Fruit fly (Drosophila melanogaster) whole organism, adult: ENCODE measurements around the gene CG3062.

Experiments used
- CG33017 ChIP-seq: fragments of 200-800 bp; sonication (Bioruptor generic); optimal IDR thresholded peaks from 2 replicates; lab custom pipeline; 2018; ENCODE audit warnings: missing biosample characterization, mild to moderate bottlenecking, missing genetic modification characterization, moderate library complexity
- CG5204 ChIP-seq: fragments of 200-800 bp; sonication (Bioruptor generic); optimal IDR thresholded peaks from 2 replicates; lab custom pipeline; 2016; ENCODE audit warnings: missing biosample characterization, missing genetic modification characterization
- CG7045 ChIP-seq: fragments of 200-800 bp; sonication (Bioruptor generic); optimal IDR thresholded peaks from 2 replicates; lab custom pipeline; 2017; ENCODE audit warnings: missing biosample characterization, mild to moderate bottlenecking, missing genetic modification characterization
- CG7101 ChIP-seq: fragments of 200-800 bp; sonication (Bioruptor generic); optimal IDR thresholded peaks from 2 replicates; lab custom pipeline; 2018; ENCODE audit warnings: missing biosample characterization, mild to moderate bottlenecking, missing genetic modification characterization, moderate library complexity
- Crg-1 ChIP-seq: fragments of 200-800 bp; sonication (Bioruptor generic); optimal IDR thresholded peaks from 2 replicates; lab custom pipeline; 2016; ENCODE audit warnings: missing biosample characterization, missing genetic modification characterization
- Hr96 ChIP-seq: fragments of 200-800 bp; sonication (Bioruptor generic); optimal IDR thresholded peaks from 2 replicates; lab custom pipeline; 2016; ENCODE audit warnings: missing biosample characterization, missing genetic modification characterization
- Mnt ChIP-seq: fragments of 200-800 bp; sonication (Bioruptor generic); optimal IDR thresholded peaks from 2 replicates; lab custom pipeline; 2016; ENCODE audit warnings: missing biosample characterization, mild to moderate bottlenecking, missing genetic modification characterization
- cic ChIP-seq: fragments of 200-800 bp; sonication (Bioruptor generic); optimal IDR thresholded peaks from 2 replicates; lab custom pipeline; 2017; ENCODE audit warnings: missing biosample characterization, mild to moderate bottlenecking, missing genetic modification characterization, moderate library complexity
- cnc ChIP-seq, 2 experiments: fragments of >200 bp; optimal IDR thresholded peaks; 2 replicates each; lab custom pipeline; 2017
- kay ChIP-seq: fragments of 200-800 bp; sonication (Bioruptor generic); peaks from one replicate; lab custom pipeline; 2016; ENCODE audit warnings: missing biosample characterization, missing genetic modification characterization, borderline replicate concordance

DNA sequence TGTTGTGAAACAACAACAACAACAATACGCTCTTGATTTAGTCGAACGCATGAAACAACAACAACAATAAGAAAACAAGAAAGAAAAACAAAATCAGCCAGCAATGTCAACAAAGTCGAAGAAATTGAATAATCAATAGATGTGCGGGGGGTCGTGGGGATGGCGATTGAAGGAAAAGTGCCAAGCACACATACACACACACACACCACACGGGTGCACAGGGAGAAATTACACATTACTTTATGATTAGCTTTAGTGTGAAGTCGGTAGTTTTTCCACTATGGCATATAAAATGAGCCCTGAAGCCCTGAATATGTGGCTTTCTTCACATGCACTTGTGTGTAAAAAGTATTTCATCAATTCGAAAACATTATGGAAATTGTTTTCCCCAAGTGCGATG, 48.3 kb upstream of the CG3062 start:
- no peak for TF ChIP-seq cic (GFP tag; lab: Kevin White, UChicago)
- no peak for TF ChIP-seq CG5204 (GFP tag; lab: Kevin White, UChicago)
- no peak for TF ChIP-seq Hr96 (GFP tag; lab: Kevin White, UChicago)
- no peak for TF ChIP-seq Crg-1 (GFP tag; lab: Kevin White, UChicago)
- TF ChIP-seq CG33017 (tag; lab: Kevin White, UChicago) = no peak
- TF ChIP-seq CG7045 (GFP tag; lab: Kevin White, UChicago) = no peak
- no peak for TF ChIP-seq Mnt
- TF ChIP-seq cnc (optimal IDR thresholded peaks at IDR 0.05; lab: Kevin White, UChicago) = no peak
- no peak for TF ChIP-seq kay (GFP tag; lab: Kevin White, UChicago)
- no peak for TF ChIP-seq CG7101 (tag; lab: Kevin White, UChicago)
